Worm (Caenorhabditis elegans) whole organism, L1 larva: ENCODE measurements around the gene F43E2.1.

Experiments
- C16A3.4 ChIP-seq: fragments of 150-350 bp; optimal IDR thresholded peaks from 2 replicates; lab custom pipeline; 2014; ENCODE audit warnings: missing biosample characterization, missing genetic modification characterization
- F16B12.6 ChIP-seq: fragments of 150-350 bp; optimal IDR thresholded peaks from 2 replicates; lab custom pipeline; 2014; ENCODE audit warnings: missing biosample characterization, missing genetic modification characterization
- aly-2 ChIP-seq: fragments of 150-350 bp; optimal IDR thresholded peaks from 2 replicates; lab custom pipeline; 2014; ENCODE audit warnings: missing biosample characterization, missing genetic modification characterization
- ama-1 ChIP-seq: fragments of 150-350 bp; optimal IDR thresholded peaks from 2 replicates; lab custom pipeline; 2014
- blmp-1 ChIP-seq: fragments of 150-350 bp; optimal IDR thresholded peaks from 2 replicates; lab custom pipeline; 2014; ENCODE audit warnings: missing biosample characterization, missing genetic modification characterization
- ceh-63 ChIP-seq: fragments of 200-800 bp; sonication (Bioruptor generic); optimal IDR thresholded peaks from 2 replicates; lab custom pipeline; 2018; ENCODE audit warnings: mild to moderate bottlenecking, missing genetic modification characterization, missing compliant biosample characterization
- ceh-8 ChIP-seq: fragments of 200-800 bp; sonication (Bioruptor generic); optimal IDR thresholded peaks from 2 replicates; lab custom pipeline; 2018; ENCODE audit warnings: mild to moderate bottlenecking, missing genetic modification characterization, moderate library complexity, missing compliant biosample characterization
- ceh-82 ChIP-seq, 3 experiments: fragments of 150-350 bp in 1 of 3; sonication (generic microtip) in 2 of 3; optimal IDR thresholded peaks; 2 replicates each; lab custom pipeline; 2014 to 2017; ENCODE audit warnings: missing biosample characterization in 3 of 3, missing genetic modification characterization in 3 of 3
- ceh-90 ChIP-seq: sonication (generic microtip); optimal IDR thresholded peaks from 2 replicates; lab custom pipeline; 2016; ENCODE audit warnings: missing genetic modification characterization, missing compliant biosample characterization
- dpl-1 ChIP-seq, 3 experiments: fragments of 150-350 bp in 2 of 3; sonication (generic microtip) in 1 of 3; optimal IDR thresholded peaks; 2 replicates each; lab custom pipeline; 2014 to 2017; ENCODE audit warnings: missing biosample characterization in 3 of 3, missing genetic modification characterization in 3 of 3, missing genetic modification reagents in 3 of 3
- efl-1 ChIP-seq, 4 experiments: fragments of 150-350 bp; optimal IDR thresholded peaks in 3 of 4; peaks in 1 of 4; 1 replicate in 1 of 4; 2 replicates in 3 of 4; lab custom pipeline; 2014; ENCODE audit warnings: missing biosample characterization in 2 of 4, missing genetic modification characterization in 2 of 4, missing genetic modification reagents in 2 of 4
- efl-3 ChIP-seq: fragments of 200-800 bp; sonication (Bioruptor generic); optimal IDR thresholded peaks from 2 replicates; lab custom pipeline; 2018; ENCODE audit warnings: mild to moderate bottlenecking, missing genetic modification characterization, missing compliant biosample characterization
- elt-2 ChIP-seq: sonication (generic microtip); optimal IDR thresholded peaks from 2 replicates; lab custom pipeline; 2016; ENCODE audit warnings: missing genetic modification characterization, mild to moderate bottlenecking, inconsistent platforms, missing compliant biosample characterization, missing genetic modification reagents
- elt-3 ChIP-seq, 6 experiments: fragments of 150-350 bp in 1 of 6; sonication (generic microtip); optimal IDR thresholded peaks; 2 replicates each; lab custom pipeline; 2017 to 2018; ENCODE audit warnings: missing biosample characterization in 6 of 6, missing genetic modification characterization in 6 of 6, inconsistent platforms in 1 of 6
- fkh-10 ChIP-seq: sonication (generic microtip); optimal IDR thresholded peaks from 2 replicates; lab custom pipeline; 2017; ENCODE audit warnings: missing biosample characterization, missing genetic modification reagents, missing genetic modification characterization
- fkh-4 ChIP-seq: sonication (generic microtip); optimal IDR thresholded peaks from 2 replicates; lab custom pipeline; 2016; ENCODE audit warnings: missing compliant biosample characterization, missing genetic modification characterization, borderline replicate concordance
- fkh-8 ChIP-seq: sonication (generic microtip); optimal IDR thresholded peaks from 2 replicates; lab custom pipeline; 2016; ENCODE audit warnings: mild to moderate bottlenecking, missing genetic modification characterization, missing compliant biosample characterization
- fos-1 ChIP-seq: fragments of 150-350 bp; optimal IDR thresholded peaks from 2 replicates; lab custom pipeline; 2014; ENCODE audit warnings: missing biosample characterization, missing genetic modification characterization
- hpl-2 ChIP-seq: fragments of 150-350 bp; optimal IDR thresholded peaks from 2 replicates; lab custom pipeline; 2014; ENCODE audit warnings: missing biosample characterization, missing genetic modification reagents, missing genetic modification characterization
- jun-1 ChIP-seq: fragments of 150-350 bp; optimal IDR thresholded peaks from 2 replicates; lab custom pipeline; 2014; ENCODE audit warnings: missing biosample characterization, missing genetic modification reagents, missing genetic modification characterization
- lin-13 ChIP-seq: fragments of 150-350 bp; optimal IDR thresholded peaks from 2 replicates; lab custom pipeline; 2014; ENCODE audit warnings: missing biosample characterization, missing genetic modification reagents, missing genetic modification characterization
- lin-14 ChIP-seq: fragments of 200-800 bp; sonication (Bioruptor generic); optimal IDR thresholded peaks from 2 replicates; lab custom pipeline; 2018; ENCODE audit warnings: mild to moderate bottlenecking, missing genetic modification characterization, moderate library complexity, missing compliant biosample characterization
- lin-15B ChIP-seq: fragments of 150-350 bp; sonication (generic microtip); optimal IDR thresholded peaks from 3 replicates; lab custom pipeline; 2014; ENCODE audit warnings: missing biosample characterization, missing genetic modification characterization
- lin-35 ChIP-seq, 2 experiments: fragments of 150-350 bp; optimal IDR thresholded peaks; 2 replicates each; lab custom pipeline; 2014; ENCODE audit warnings: missing biosample characterization in 2 of 2, missing genetic modification characterization in 2 of 2, missing genetic modification reagents in 2 of 2
- lir-3 ChIP-seq: sonication (generic microtip); optimal IDR thresholded peaks from 2 replicates; lab custom pipeline; 2016; ENCODE audit warnings: mild to moderate bottlenecking, missing genetic modification characterization, moderate library complexity, missing compliant biosample characterization; ENCODE audit not compliant: poor library complexity
- lsy-2 ChIP-seq, 2 experiments: fragments of 150-350 bp; optimal IDR thresholded peaks; 2 replicates each; lab custom pipeline; 2014; ENCODE audit warnings: missing biosample characterization in 2 of 2, missing genetic modification characterization in 2 of 2
- mab-9 ChIP-seq: fragments of 200-800 bp; sonication (Bioruptor generic); IDR thresholded peaks from 2 replicates; pipeline ENCODE4 v1.3.6; 2022; ENCODE audit warnings: missing genetic modification reagents, missing genetic modification characterization, missing compliant biosample characterization
- mdl-1 ChIP-seq, 2 experiments: fragments of 150-350 bp; optimal IDR thresholded peaks; 2 replicates each; lab custom pipeline; 2014 to 2017; ENCODE audit warnings: missing biosample characterization in 2 of 2, missing genetic modification characterization in 2 of 2, inconsistent platforms in 1 of 2
- mep-1 ChIP-seq: fragments of 150-350 bp; optimal IDR thresholded peaks from 2 replicates; lab custom pipeline; 2014; ENCODE audit warnings: missing biosample characterization, missing genetic modification characterization
- nhr-12 ChIP-seq: sonication (generic microtip); optimal IDR thresholded peaks from 2 replicates; lab custom pipeline; 2017; ENCODE audit warnings: missing biosample characterization, missing genetic modification characterization
- nhr-19 ChIP-seq: fragments of 200-800 bp; sonication (Bioruptor generic); conservative IDR thresholded peaks from 2 replicates; pipeline ENCODE4 v1.3.6; 2022; ENCODE audit warnings: missing genetic modification characterization, missing compliant biosample characterization
- nhr-20 ChIP-seq: sonication (generic microtip); optimal IDR thresholded peaks from 2 replicates; lab custom pipeline; 2016; ENCODE audit warnings: mild to moderate bottlenecking, missing genetic modification characterization, missing compliant biosample characterization
- nhr-237 ChIP-seq: fragments of 150-350 bp; optimal IDR thresholded peaks from 2 replicates; lab custom pipeline; 2014; ENCODE audit warnings: missing biosample characterization, missing genetic modification characterization
- nhr-28 ChIP-seq: fragments of 150-350 bp; optimal IDR thresholded peaks from 2 replicates; lab custom pipeline; 2014; ENCODE audit warnings: missing biosample characterization, missing genetic modification characterization
- nhr-76 ChIP-seq: sonication (generic microtip); optimal IDR thresholded peaks from 2 replicates; lab custom pipeline; 2017; ENCODE audit warnings: missing biosample characterization, missing genetic modification characterization
- nhr-77 ChIP-seq: fragments of 150-350 bp; optimal IDR thresholded peaks from 2 replicates; lab custom pipeline; 2014; ENCODE audit warnings: missing biosample characterization, missing genetic modification characterization
- nhr-85 ChIP-seq: sonication (generic microtip); peaks from one replicate; lab custom pipeline; 2016; ENCODE audit warnings: missing genetic modification characterization, inconsistent platforms, missing compliant biosample characterization
- nhr-90 ChIP-seq: sonication (generic microtip); optimal IDR thresholded peaks from 2 replicates; lab custom pipeline; 2016; ENCODE audit warnings: mild to moderate bottlenecking, missing genetic modification characterization, missing compliant biosample characterization; ENCODE audit not compliant: poor library complexity
- pax-3 ChIP-seq: fragments of 200-800 bp; sonication (Bioruptor generic); optimal IDR thresholded peaks from 2 replicates; lab custom pipeline; 2018; ENCODE audit warnings: mild to moderate bottlenecking, missing genetic modification characterization, moderate library complexity, missing compliant biosample characterization
- snu-23 ChIP-seq: sonication (generic microtip); optimal IDR thresholded peaks from 2 replicates; lab custom pipeline; 2016; ENCODE audit warnings: missing genetic modification characterization, missing compliant biosample characterization
- sptf-1 ChIP-seq: fragments of 150-350 bp; optimal IDR thresholded peaks from 2 replicates; lab custom pipeline; 2014; ENCODE audit warnings: missing biosample characterization, missing genetic modification characterization
- swsn-7 ChIP-seq: sonication (generic microtip); optimal IDR thresholded peaks from 2 replicates; lab custom pipeline; 2016; ENCODE audit warnings: missing genetic modification characterization, missing compliant biosample characterization
- tbx-2 ChIP-seq: sonication (generic microtip); optimal IDR thresholded peaks from 2 replicates; lab custom pipeline; 2016; ENCODE audit warnings: missing genetic modification characterization, missing compliant biosample characterization
- tlp-1 ChIP-seq: fragments of 150-350 bp; optimal IDR thresholded peaks from 2 replicates; lab custom pipeline; 2014; ENCODE audit warnings: missing biosample characterization, missing genetic modification characterization
- vab-15 ChIP-seq: sonication (generic microtip); optimal IDR thresholded peaks from 2 replicates; lab custom pipeline; 2017; ENCODE audit warnings: missing genotype, mild to moderate bottlenecking, missing genetic modification characterization, missing compliant biosample characterization
- xbp-1 ChIP-seq: sonication (generic microtip); optimal IDR thresholded peaks from 2 replicates; lab custom pipeline; 2016; ENCODE audit warnings: missing genetic modification characterization, missing compliant biosample characterization
- zag-1 ChIP-seq: fragments of 150-350 bp; optimal IDR thresholded peaks from 2 replicates; lab custom pipeline; 2014; ENCODE audit warnings: missing biosample characterization, missing genetic modification characterization
- zip-4 ChIP-seq: fragments of 200-800 bp; sonication (Bioruptor generic); optimal IDR thresholded peaks from 2 replicates; lab custom pipeline; 2018; ENCODE audit warnings: mild to moderate bottlenecking, missing genetic modification characterization, moderate library complexity, missing compliant biosample characterization
- ztf-4 ChIP-seq: fragments of 150-350 bp; optimal IDR thresholded peaks from 2 replicates; lab custom pipeline; 2014; ENCODE audit warnings: missing biosample characterization, missing genetic modification characterization

F43E2.1 gene

DNA sequence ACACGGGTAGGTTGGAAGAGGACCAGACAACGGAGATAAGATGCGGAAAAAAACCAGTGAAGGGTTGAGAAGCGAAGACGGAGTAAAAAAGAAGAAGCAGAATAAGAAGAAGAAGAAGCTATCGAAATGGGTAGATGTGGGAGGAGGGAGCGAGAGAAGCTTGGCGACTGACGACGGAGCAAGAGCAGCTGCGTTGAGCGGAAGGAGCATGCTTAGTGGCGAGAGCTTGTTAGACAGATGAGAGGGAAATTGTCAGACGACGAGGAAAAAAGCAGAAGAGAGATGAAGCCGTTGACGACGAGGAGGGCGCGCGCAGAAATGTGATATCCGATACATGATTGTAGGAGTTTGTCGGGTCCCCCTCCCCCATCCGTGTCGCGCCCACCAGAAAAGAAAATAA, 48.1 kb upstream of the F43E2.1 start (continued):
- TF ChIP-seq sptf-1 (tag; lab: Kevin White, UChicago) (no peak), nhr-19 (GFP tag; lab: Robert Waterston, UW) (no peak; the same call in 1 of the 2 replicates), fkh-4 (no peak)

DNA sequence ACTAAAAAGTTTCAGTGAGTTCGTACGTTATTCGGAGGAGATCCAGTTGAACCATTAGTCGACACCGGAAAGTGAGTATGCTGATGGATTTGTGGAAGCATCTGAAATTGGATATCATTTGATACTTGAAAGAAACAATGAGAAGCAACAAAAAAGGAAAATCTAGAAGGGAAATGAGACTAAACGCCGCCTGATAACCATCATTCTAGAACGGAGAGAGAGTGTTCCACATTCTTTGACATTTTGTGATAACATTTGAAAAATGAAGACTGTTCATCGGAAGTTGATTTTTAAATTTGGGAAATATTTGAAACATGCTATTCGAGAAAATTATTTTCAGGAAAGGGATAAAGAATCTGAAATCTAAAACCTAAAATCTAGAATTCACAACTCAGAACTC, 43.9 kb upstream of the F43E2.1 start, which contains the start of gene npax-1:
npax-1 (minus strand) TSS at position 101 of the 400 bp plus-strand sequence.
- TF ChIP-seq nhr-85 (no peak), efl-3 (GFP tag; lab: Kevin White, UChicago) (no peak), vab-15 (tag; lab: Kevin White, UChicago) (no peak), fkh-10 (no peak), lin-13 (GFP tag; lab: Kevin White, UChicago) (no peak), ceh-8 (GFP tag; lab: Kevin White, UChicago) (no peak), lin-15B (no peak), nhr-12 (no peak), mdl-1 (tag; optimal IDR thresholded peaks at IDR 0.05; lab: Kevin White, UChicago) (no peak), hpl-2 (no peak), zip-4 (GFP tag; lab: Kevin White, UChicago) (no peak), pax-3 (no peak), lir-3 (no peak), ztf-4 (no peak), nhr-76 (no peak)

DNA sequence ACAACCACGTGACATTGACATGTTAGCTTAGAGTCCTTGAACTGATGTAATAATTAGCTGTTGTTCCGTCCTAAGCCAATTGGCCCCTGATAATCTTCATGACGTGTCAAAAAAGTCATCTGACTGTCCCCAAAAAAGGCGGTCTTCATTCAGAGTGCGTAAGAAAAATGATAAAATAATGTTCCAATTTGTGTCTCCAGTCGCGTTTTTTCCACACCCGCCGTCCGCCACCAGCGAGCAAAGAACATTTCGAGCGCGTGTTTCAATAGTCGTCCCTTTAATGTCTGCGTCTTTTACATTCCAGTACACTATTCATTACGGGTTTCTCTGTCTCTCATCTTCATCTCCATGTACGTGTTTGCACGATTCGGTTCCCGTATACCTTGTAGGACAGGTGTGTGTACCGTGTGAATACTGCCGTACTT, 37.6 kb upstream of the F43E2.1 start:
- peak; percentile 39 to 44 for TF ChIP-seq efl-1 (optimal IDR thresholded peaks at IDR 0.05; lab: Kevin White, UChicago)
- TF ChIP-seq efl-1 (GFP tag; optimal IDR thresholded peaks at IDR 0.05 in 1 of 2; lab: Kevin White, UChicago): peak in 1 of 2 experiments; percentile 17
- TF ChIP-seq nhr-28 (tag; lab: Kevin White, UChicago): no peak
- TF ChIP-seq tbx-2 (tag; lab: Kevin White, UChicago): peak; percentile 78
- TF ChIP-seq lsy-2 (tag; optimal IDR thresholded peaks at IDR 0.05; lab: Kevin White, UChicago): peak; percentile 46 to 78
- TF ChIP-seq fkh-8 (tag; lab: Kevin White, UChicago): peak; percentile 59
- TF ChIP-seq lin-14 (GFP tag; lab: Kevin White, UChicago): peak; percentile 95
- no peak for TF ChIP-seq aly-2 (tag; lab: Kevin White, UChicago)
- TF ChIP-seq xbp-1 (tag; lab: Kevin White, UChicago): peak; percentile 74
- peak; percentile 34 for TF ChIP-seq ama-1 (lab: Kevin White, UChicago)
- peak; percentile 72 for TF ChIP-seq pax-3
- peak in 1 of 2 experiments; percentile 94 for TF ChIP-seq mdl-1 (tag; optimal IDR thresholded peaks at IDR 0.05; lab: Kevin White, UChicago)
- peak in 2 of 3 experiments; percentile 10 to 31 for TF ChIP-seq dpl-1 (GFP tag; optimal IDR thresholded peaks at IDR 0.05; lab: Kevin White, UChicago)
- TF ChIP-seq C16A3.4 (tag; lab: Kevin White, UChicago): peak; percentile 57
- TF ChIP-seq ceh-63 (GFP tag; lab: Kevin White, UChicago): no peak
- peak; percentile 24 for TF ChIP-seq zip-4 (GFP tag; lab: Kevin White, UChicago)
- TF ChIP-seq elt-2 (tag; lab: Kevin White, UChicago): peak; percentile 89
- TF ChIP-seq ceh-8 (GFP tag; lab: Kevin White, UChicago): peak; percentile 21
- peak; percentile 91 for TF ChIP-seq nhr-19 (GFP tag; lab: Robert Waterston, UW)
- TF ChIP-seq blmp-1: peak; percentile 81
- TF ChIP-seq elt-3 (tag; optimal IDR thresholded peaks at IDR 0.05; lab: Kevin White, UChicago): peak in 5 of 6 experiments; percentile 15 to 95 (median 48)
- peak; percentile 63 for TF ChIP-seq swsn-7 (tag; lab: Kevin White, UChicago)
- TF ChIP-seq fos-1 (tag; lab: Kevin White, UChicago): peak; percentile 15
- no peak for TF ChIP-seq tlp-1 (tag; lab: Kevin White, UChicago)
- no peak for TF ChIP-seq F16B12.6 (tag; lab: Kevin White, UChicago)
- peak; percentile 57 for TF ChIP-seq jun-1 (tag; lab: Kevin White, UChicago)
- 0 out of 2 replicates have a peak, but pooled peaks have one; percentile 55 for TF ChIP-seq mab-9 (GFP tag; lab: Robert Waterston, UW)
- peak; percentile 89 for TF ChIP-seq nhr-90
- no peak for TF ChIP-seq nhr-12
- TF ChIP-seq zag-1 (tag; lab: Kevin White, UChicago): no peak
- peak in 2 of 3 experiments; percentile 23 to 49 for TF ChIP-seq ceh-82 (tag; optimal IDR thresholded peaks at IDR 0.05; lab: Kevin White, UChicago)
- TF ChIP-seq lin-35 (GFP tag; optimal IDR thresholded peaks at IDR 0.05; lab: Kevin White, UChicago): peak; percentile 31 to 80
- peak; percentile 42 for TF ChIP-seq mep-1 (tag; lab: Kevin White, UChicago)
- peak; percentile 47 for TF ChIP-seq fkh-4
- TF ChIP-seq nhr-77 (tag; lab: Kevin White, UChicago): peak; percentile 27
- TF ChIP-seq nhr-20: peak; percentile 95
- TF ChIP-seq snu-23 (GFP tag; lab: Kevin White, UChicago): peak; percentile 83
- no peak for TF ChIP-seq ceh-90 (tag; lab: Kevin White, UChicago)
- TF ChIP-seq nhr-237: peak; percentile 45
- TF ChIP-seq efl-3 (GFP tag; lab: Kevin White, UChicago): no peak
